Worm (Caenorhabditis elegans) whole organism, early embryonic: ENCODE data around the gene T12G3.4.

ENCODE experiments used
- B0310.2 ChIP-seq: sonication (generic microtip); optimal IDR thresholded peaks from 2 replicates; lab custom pipeline; 2016; ENCODE audit warnings: mild to moderate bottlenecking, missing genetic modification characterization, missing compliant biosample characterization
- F13C5.2 ChIP-seq: sonication (generic microtip); optimal IDR thresholded peaks from 2 replicates; lab custom pipeline; 2017; ENCODE audit warnings: mild to moderate bottlenecking, missing genetic modification characterization, inconsistent platforms, missing compliant biosample characterization
- aly-1 ChIP-seq: sonication (generic microtip); optimal IDR thresholded peaks from 2 replicates; lab custom pipeline; 2016; ENCODE audit warnings: missing genetic modification characterization, missing compliant biosample characterization
- ama-1 ChIP-seq: fragments of 150-350 bp; optimal IDR thresholded peaks from 2 replicates; lab custom pipeline; 2014
- ceh-13 ChIP-seq: fragments of 200-800 bp; sonication (Bioruptor generic); optimal IDR thresholded peaks from 2 replicates; lab custom pipeline; 2018; ENCODE audit warnings: mild to moderate bottlenecking, missing genetic modification characterization, missing compliant biosample characterization
- ceh-36 ChIP-seq: sonication (generic microtip); optimal IDR thresholded peaks from 2 replicates; lab custom pipeline; 2016; ENCODE audit warnings: missing genetic modification characterization, inconsistent platforms, missing compliant biosample characterization
- ets-7 ChIP-seq: sonication (generic microtip); optimal IDR thresholded peaks from 2 replicates; lab custom pipeline; 2016; ENCODE audit warnings: missing genotype, missing genetic modification characterization, missing compliant biosample characterization
- flt-1 ChIP-seq: fragments of 200-800 bp; sonication (Bioruptor generic); IDR thresholded peaks from 2 replicates; pipeline ENCODE4 v1.3.6; 2022; ENCODE audit warnings: missing genetic modification characterization, missing compliant biosample characterization
- hmbx-1 ChIP-seq: sonication (generic microtip); optimal IDR thresholded peaks from 2 replicates; lab custom pipeline; 2016; ENCODE audit warnings: mild to moderate bottlenecking, missing genetic modification characterization, missing compliant biosample characterization
- hmg-4 ChIP-seq: fragments of 200-800 bp; sonication (Bioruptor generic); optimal IDR thresholded peaks from 2 replicates; lab custom pipeline; 2018; ENCODE audit warnings: mild to moderate bottlenecking, missing genetic modification characterization, missing compliant biosample characterization
- hnd-1 ChIP-seq: sonication (generic microtip); optimal IDR thresholded peaks from 2 replicates; lab custom pipeline; 2016; ENCODE audit warnings: missing genetic modification characterization, missing compliant biosample characterization
- pes-1 ChIP-seq: fragments of 200-800 bp; sonication (Bioruptor generic); IDR thresholded peaks from 2 replicates; pipeline ENCODE4 v1.3.6; 2022; ENCODE audit warnings: missing genetic modification reagents, missing genetic modification characterization, missing compliant biosample characterization
- scrt-1 ChIP-seq: fragments of 200-800 bp; sonication (Bioruptor generic); IDR thresholded peaks from 2 replicates; pipeline ENCODE4 v1.3.6; 2022; ENCODE audit warnings: missing genetic modification characterization, missing compliant biosample characterization
- sea-1 ChIP-seq: fragments of 200-800 bp; sonication (Bioruptor generic); conservative IDR thresholded peaks from 2 replicates; pipeline ENCODE4 v1.3.6; 2022; ENCODE audit warnings: missing genetic modification characterization, missing compliant biosample characterization
- tbx-11 ChIP-seq: fragments of 200-800 bp; sonication (Bioruptor generic); IDR thresholded peaks from 2 replicates; pipeline ENCODE4 v1.3.6; 2022; ENCODE audit warnings: missing genetic modification characterization, missing compliant biosample characterization
- tbx-37 ChIP-seq: fragments of 200-800 bp; sonication (Bioruptor generic); conservative IDR thresholded peaks from 2 replicates; pipeline ENCODE4 v1.3.6; 2022; ENCODE audit warnings: missing genetic modification reagents, missing genetic modification characterization, missing compliant biosample characterization
- tra-4 ChIP-seq: sonication (generic microtip); optimal IDR thresholded peaks from 2 replicates; lab custom pipeline; 2017; ENCODE audit warnings: missing genetic modification characterization, missing compliant biosample characterization

The T12G3.4 gene

ce11 chrIV:12015586-12015985 is 32.5 kb upstream of the T12G3.4 start, which contains the start of gene lips-6:
Gene lips-6 (minus strand): TSS chrIV:12015686.
- TF ChIP-seq scrt-1 (no peak), tbx-11 (GFP tag; lab: Robert Waterston, UW) (no peak), ama-1 (no peak), B0310.2 (tag; lab: Kevin White, UChicago) (no peak), sea-1 (no peak), flt-1 (no peak), pes-1 (GFP tag; lab: Robert Waterston, UW) (no peak), hmbx-1 (no peak), hmg-4 (no peak), ets-7 (tag; lab: Kevin White, UChicago) (no peak), tra-4 (tag; lab: Kevin White, UChicago) (no peak), ceh-36 (tag; lab: Kevin White, UChicago) (no peak), tbx-37 (GFP tag; lab: Robert Waterston, UW) (no peak)

- TF ChIP-seq tbx-11 (GFP tag; lab: Robert Waterston, UW) = no peak
- no peak for TF ChIP-seq flt-1
- no peak for TF ChIP-seq hmbx-1
- no peak for TF ChIP-seq B0310.2 (tag; lab: Kevin White, UChicago)
- no peak for TF ChIP-seq pes-1 (GFP tag; lab: Robert Waterston, UW)
- TF ChIP-seq ceh-36 (tag; lab: Kevin White, UChicago) = no peak
- TF ChIP-seq ets-7 (tag; lab: Kevin White, UChicago) = no peak
- no peak for TF ChIP-seq F13C5.2 (tag; lab: Kevin White, UChicago)
- TF ChIP-seq hnd-1 (tag; lab: Kevin White, UChicago) = no peak
- TF ChIP-seq ceh-13 (GFP tag; lab: Kevin White, UChicago) = no peak
- no peak for TF ChIP-seq tbx-37 (GFP tag; lab: Robert Waterston, UW)
- no peak for TF ChIP-seq hmg-4
These were observed 29.1 kb upstream of the T12G3.4 start for ce11 chrIV:12018920-12019319.

- TF ChIP-seq tbx-11 (GFP tag; lab: Robert Waterston, UW) (no peak), ets-7 (tag; lab: Kevin White, UChicago) (no peak), aly-1 (tag; lab: Kevin White, UChicago) (no peak), hnd-1 (tag; lab: Kevin White, UChicago) (no peak), hmbx-1 (no peak), sea-1 (no peak), ceh-36 (tag; lab: Kevin White, UChicago) (no peak), scrt-1 (no peak), B0310.2 (tag; lab: Kevin White, UChicago) (no peak), F13C5.2 (tag; lab: Kevin White, UChicago) (no peak), tbx-37 (GFP tag; lab: Robert Waterston, UW) (no peak), ama-1 (no peak)
These were observed 26.7 kb upstream of the T12G3.4 start for ce11 chrIV:12021360-12021759.

ce11 chrIV:12029074-12029473 is 19.0 kb upstream of the T12G3.4 start, which contains the start of gene tgn-38:
Gene tgn-38 (minus strand): TSS chrIV:12029174.
- TF ChIP-seq ceh-13 (GFP tag; lab: Kevin White, UChicago) = no peak
- TF ChIP-seq B0310.2 (tag; lab: Kevin White, UChicago) = no peak
- no peak for TF ChIP-seq scrt-1
- no peak for TF ChIP-seq ceh-36 (tag; lab: Kevin White, UChicago)
- no peak for TF ChIP-seq aly-1 (tag; lab: Kevin White, UChicago)
- TF ChIP-seq pes-1 (GFP tag; lab: Robert Waterston, UW) = no peak
- no peak for TF ChIP-seq tra-4 (tag; lab: Kevin White, UChicago)

ce11 chrIV:12029722-12030182 is 18.3 kb upstream of the T12G3.4 start, which contains the start of gene T12G3.11:
Gene T12G3.11 (minus strand): TSS chrIV:12029772.
- TF ChIP-seq tbx-37 (GFP tag; lab: Robert Waterston, UW) (no peak), F13C5.2 (tag; lab: Kevin White, UChicago) (no peak), ceh-36 (tag; lab: Kevin White, UChicago) (no peak), sea-1 (no peak), pes-1 (GFP tag; lab: Robert Waterston, UW) (no peak), B0310.2 (tag; lab: Kevin White, UChicago) (no peak), tra-4 (tag; lab: Kevin White, UChicago) (no peak), hmg-4 (no peak), hnd-1 (tag; lab: Kevin White, UChicago) (no peak), hmbx-1 (no peak), aly-1 (tag; lab: Kevin White, UChicago) (no peak), ama-1 (no peak), tbx-11 (GFP tag; lab: Robert Waterston, UW) (no peak), ceh-13 (GFP tag; lab: Kevin White, UChicago) (no peak), ets-7 (tag; lab: Kevin White, UChicago) (no peak), scrt-1 (no peak), flt-1 (no peak)

ce11 chrIV:12031003-12031402 is 17.1 kb upstream of the T12G3.4 start, which contains the start of the genes T12G3.6 and mrpl-51:
Gene T12G3.6 (minus strand): TSS chrIV:12031271.
Gene mrpl-51 (plus strand): TSS chrIV:12031324.
- TF ChIP-seq scrt-1 (no peak), hnd-1 (tag; lab: Kevin White, UChicago) (no peak), F13C5.2 (tag; lab: Kevin White, UChicago) (no peak), tra-4 (tag; lab: Kevin White, UChicago) (no peak), ceh-13 (GFP tag; lab: Kevin White, UChicago) (no peak), hmbx-1 (no peak), ets-7 (tag; lab: Kevin White, UChicago) (no peak), ceh-36 (tag; lab: Kevin White, UChicago) (no peak), tbx-11 (GFP tag; lab: Robert Waterston, UW) (no peak), B0310.2 (tag; lab: Kevin White, UChicago) (no peak)

ce11 chrIV:12032383-12032782 is 15.7 kb upstream of the T12G3.4 start:
- peak; percentile 78 for TF ChIP-seq hmg-4
- TF ChIP-seq ceh-36 (tag; lab: Kevin White, UChicago) = no peak
- peak; percentile 67 for TF ChIP-seq F13C5.2 (tag; lab: Kevin White, UChicago)
